Fruit fly (Drosophila melanogaster) whole organism, embryonic: ENCODE measurements around the gene CG31431.
A peak's percentile ranks its signal among the peaks of the same experiment; 100 is the strongest.

Source experiments
- CG10147 ChIP-seq: fragments of 200-800 bp; sonication (Bioruptor generic); optimal IDR thresholded peaks from 2 replicates; lab custom pipeline; 2019; ENCODE audit warnings: missing biosample characterization, mild to moderate bottlenecking, missing genetic modification characterization, moderate library complexity
- CG10321 ChIP-seq: fragments of 200-800 bp; sonication (Bioruptor generic); IDR thresholded peaks from 2 replicates; pipeline ENCODE4 v1.3.6; 2022; ENCODE audit warnings: missing biosample characterization, missing genetic modification characterization
- CG10462 ChIP-seq: fragments of 200-800 bp; sonication (Bioruptor generic); optimal IDR thresholded peaks from 2 replicates; lab custom pipeline; 2016; ENCODE audit warnings: missing biosample characterization, missing genetic modification characterization
- CG12236 ChIP-seq: fragments of 200-800 bp; sonication (Bioruptor generic); optimal IDR thresholded peaks from 2 replicates; lab custom pipeline; 2016; ENCODE audit warnings: missing biosample characterization, missing genetic modification characterization
- CG14860 ChIP-seq: fragments of 200-800 bp; sonication (Bioruptor generic); IDR thresholded peaks from 3 replicates; pipeline ENCODE4 v1.3.6; 2022; ENCODE audit warnings: missing biosample characterization, missing genetic modification characterization; ENCODE audit not compliant: partially characterized antibody
- CG15601 ChIP-seq: fragments of 200-800 bp; sonication (Bioruptor generic); optimal IDR thresholded peaks from 3 replicates; lab custom pipeline; 2019; ENCODE audit warnings: missing biosample characterization, mild to moderate bottlenecking, missing genetic modification characterization, moderate library complexity
- CG15696 ChIP-seq: fragments of 200-800 bp; sonication (Bioruptor generic); optimal IDR thresholded peaks from 2 replicates; lab custom pipeline; 2019; ENCODE audit warnings: missing biosample characterization, mild to moderate bottlenecking, missing genetic modification characterization, moderate library complexity
- CG16815 ChIP-seq: fragments of 200-800 bp; sonication (Bioruptor generic); optimal IDR thresholded peaks from 3 replicates; lab custom pipeline; 2017; ENCODE audit warnings: missing biosample characterization, mild to moderate bottlenecking, missing genetic modification characterization
- CG17802 ChIP-seq: fragments of 200-800 bp; sonication (Bioruptor generic); optimal IDR thresholded peaks from 2 replicates; lab custom pipeline; 2018; ENCODE audit warnings: missing biosample characterization, mild to moderate bottlenecking, missing genetic modification characterization, moderate library complexity
- CG2875 ChIP-seq: fragments of 200-800 bp; sonication (Bioruptor generic); optimal IDR thresholded peaks from 2 replicates; lab custom pipeline; 2017; ENCODE audit warnings: missing biosample characterization, mild to moderate bottlenecking, missing genetic modification characterization, missing genetic modification reagents
- CG31365 ChIP-seq: fragments of 200-800 bp; sonication (Bioruptor generic); optimal IDR thresholded peaks from 2 replicates; lab custom pipeline; 2018; ENCODE audit warnings: missing biosample characterization, mild to moderate bottlenecking, missing genetic modification characterization
- CG4617 ChIP-seq: fragments of 200-800 bp; sonication (Bioruptor generic); optimal IDR thresholded peaks from 3 replicates; lab custom pipeline; 2016; ENCODE audit warnings: missing biosample characterization, missing genetic modification characterization, borderline replicate concordance
- CG4707 ChIP-seq: fragments of 200-800 bp; sonication (Bioruptor generic); optimal IDR thresholded peaks from 2 replicates; lab custom pipeline; 2018; ENCODE audit warnings: missing biosample characterization, mild to moderate bottlenecking, missing genetic modification characterization, moderate library complexity
- CG4854 ChIP-seq: fragments of 200-800 bp; sonication (Bioruptor generic); optimal IDR thresholded peaks from 2 replicates; lab custom pipeline; 2016; ENCODE audit warnings: missing biosample characterization, missing genetic modification characterization, inconsistent platforms
- CG6854 ChIP-seq: fragments of 200-800 bp; sonication (Bioruptor generic); optimal IDR thresholded peaks from 3 replicates; lab custom pipeline; 2017; ENCODE audit warnings: missing biosample characterization, mild to moderate bottlenecking, missing genetic modification characterization
- CG7372 ChIP-seq: fragments of 200-800 bp; sonication (Bioruptor generic); IDR thresholded peaks from 2 replicates; pipeline ENCODE4 v1.3.6; 2022; ENCODE audit warnings: missing biosample characterization, missing genetic modification characterization
- CrebB ChIP-seq: fragments of 200-800 bp; sonication (Bioruptor generic); optimal IDR thresholded peaks from 3 replicates; lab custom pipeline; 2018; ENCODE audit warnings: missing biosample characterization, mild to moderate bottlenecking, missing genetic modification characterization
- Deaf1 ChIP-seq: fragments of 200-800 bp; optimal IDR thresholded peaks from 3 replicates; lab custom pipeline; 2019; ENCODE audit warnings: missing biosample characterization, mild to moderate bottlenecking, missing genetic modification characterization, moderate library complexity
- Dip2 ChIP-seq: fragments of 200-800 bp; sonication (Bioruptor generic); IDR thresholded peaks from 2 replicates; pipeline ENCODE4 v1.3.6; 2022; ENCODE audit warnings: missing biosample characterization, missing genetic modification characterization
- Drgx ChIP-seq: fragments of 200-800 bp; sonication (Bioruptor generic); IDR thresholded peaks from 2 replicates; pipeline ENCODE4 v1.3.6; 2022; ENCODE audit warnings: missing biosample characterization, missing genetic modification characterization
- E2f2 ChIP-seq: fragments of 200-800 bp; sonication (Bioruptor generic); IDR thresholded peaks from 2 replicates; pipeline ENCODE4 v1.3.6; 2022; ENCODE audit warnings: missing biosample characterization, missing genetic modification characterization
- Kr ChIP-seq: fragments of 200-800 bp; sonication (Bioruptor generic); optimal IDR thresholded peaks from 2 replicates; lab custom pipeline; 2017; ENCODE audit warnings: missing biosample characterization, mild to moderate bottlenecking, missing genetic modification characterization
- Max ChIP-seq: fragments of 200-800 bp; sonication (Bioruptor generic); optimal IDR thresholded peaks from 2 replicates; lab custom pipeline; 2016; ENCODE audit warnings: missing biosample characterization, mild to moderate bottlenecking, missing genetic modification characterization
- Oli ChIP-seq: fragments of 200-800 bp; sonication (Bioruptor generic); optimal IDR thresholded peaks from 2 replicates; lab custom pipeline; 2018; ENCODE audit warnings: missing biosample characterization, mild to moderate bottlenecking, missing genetic modification characterization, moderate library complexity
- PHDP ChIP-seq: fragments of 200-800 bp; sonication (Bioruptor generic); optimal IDR thresholded peaks from 3 replicates; lab custom pipeline; 2018; ENCODE audit warnings: missing biosample characterization, mild to moderate bottlenecking, missing genetic modification characterization, moderate library complexity
- Rx ChIP-seq: fragments of 200-800 bp; sonication (Bioruptor generic); IDR thresholded peaks from 2 replicates; pipeline ENCODE4 v1.3.6; 2022; ENCODE audit warnings: missing biosample characterization, missing genetic modification characterization
- br ChIP-seq: fragments of >200 bp; optimal IDR thresholded peaks from 2 replicates; lab custom pipeline; 2017
- cato ChIP-seq: fragments of 200-800 bp; sonication (Bioruptor generic); optimal IDR thresholded peaks from 2 replicates; lab custom pipeline; 2016; ENCODE audit warnings: missing biosample characterization, missing genetic modification characterization, borderline replicate concordance
- chm ChIP-seq: fragments of 200-800 bp; sonication (Bioruptor generic); IDR thresholded peaks from 2 replicates; pipeline ENCODE4 v1.3.6; 2022; ENCODE audit warnings: missing biosample characterization, missing genetic modification characterization
- corto ChIP-seq: fragments of 200-800 bp; sonication (Bioruptor generic); optimal IDR thresholded peaks from 2 replicates; lab custom pipeline; 2016; ENCODE audit warnings: missing biosample characterization, mild to moderate bottlenecking, missing genetic modification characterization, moderate library complexity
- danr ChIP-seq: fragments of 200-800 bp; sonication (Bioruptor generic); IDR thresholded peaks from 2 replicates; pipeline ENCODE4 v1.3.6; 2022; ENCODE audit warnings: missing biosample characterization, missing genetic modification characterization
- dysf ChIP-seq: fragments of 200-800 bp; sonication (Bioruptor generic); IDR thresholded peaks from 3 replicates; pipeline ENCODE4 v1.3.6; 2022; ENCODE audit warnings: missing biosample characterization, missing genetic modification characterization
- gce ChIP-seq: fragments of 200-800 bp; sonication (Bioruptor generic); IDR thresholded peaks from 3 replicates; pipeline ENCODE4 v1.3.6; 2022; ENCODE audit warnings: missing biosample characterization, missing genetic modification characterization
- gem ChIP-seq: fragments of 200-800 bp; sonication (Bioruptor generic); optimal IDR thresholded peaks from 2 replicates; lab custom pipeline; 2019; ENCODE audit warnings: missing biosample characterization, mild to moderate bottlenecking, missing genetic modification characterization, moderate library complexity
- gsb ChIP-seq: fragments of 200-800 bp; sonication (Bioruptor generic); IDR thresholded peaks from 2 replicates; pipeline ENCODE4 v1.3.6; 2022; ENCODE audit warnings: missing biosample characterization, missing genetic modification characterization
- ham ChIP-seq: fragments of 200-800 bp; sonication (Bioruptor generic); IDR thresholded peaks from 2 replicates; pipeline ENCODE4 v1.3.6; 2022; ENCODE audit warnings: missing biosample characterization, missing genetic modification characterization
- ken ChIP-seq: fragments of 200-800 bp; sonication (Bioruptor generic); IDR thresholded peaks from 3 replicates; pipeline ENCODE4 v1.3.6; 2022; ENCODE audit warnings: missing biosample characterization, missing genetic modification characterization
- klu ChIP-seq: fragments of 200-800 bp; sonication (Bioruptor generic); IDR thresholded peaks from 2 replicates; pipeline ENCODE4 v1.3.6; 2022; ENCODE audit warnings: missing biosample characterization, missing genetic modification characterization
- lab ChIP-seq: fragments of 200-800 bp; sonication (Bioruptor generic); optimal IDR thresholded peaks from 3 replicates; lab custom pipeline; 2017; ENCODE audit warnings: missing biosample characterization, missing genetic modification characterization, mild to moderate bottlenecking, moderate library complexity, missing genetic modification reagents
- nau ChIP-seq: fragments of 200-800 bp; sonication (Bioruptor generic); optimal IDR thresholded peaks from 3 replicates; lab custom pipeline; 2017; ENCODE audit warnings: missing biosample characterization, mild to moderate bottlenecking, missing genetic modification characterization, missing genetic modification reagents
- oc ChIP-seq: fragments of 200-800 bp; sonication (Bioruptor generic); optimal IDR thresholded peaks from 2 replicates; lab custom pipeline; 2018; ENCODE audit warnings: missing biosample characterization, mild to moderate bottlenecking, missing genetic modification characterization, moderate library complexity
- prd ChIP-seq, 3 experiments: fragments of >200 bp in 2 of 3; fragments of 200-800 bp in 1 of 3; sonication (Bioruptor generic) in 1 of 3; optimal IDR thresholded peaks in 2 of 3; IDR thresholded peaks in 1 of 3; 2 replicates in 2 of 3; 3 replicates in 1 of 3; pipeline versions ENCODE4 v1.3.6 to Lab custom; 2017 to 2022; ENCODE audit warnings: missing biosample characterization in 1 of 3, missing genetic modification characterization in 1 of 3
- run ChIP-seq: fragments of 200-800 bp; sonication (Bioruptor generic); optimal IDR thresholded peaks from 3 replicates; lab custom pipeline; 2018; ENCODE audit warnings: missing biosample characterization, mild to moderate bottlenecking, missing genetic modification characterization
- schlank ChIP-seq: fragments of 200-800 bp; sonication (Bioruptor generic); optimal IDR thresholded peaks from 2 replicates; lab custom pipeline; 2018; ENCODE audit warnings: missing biosample characterization, mild to moderate bottlenecking, missing genetic modification characterization
- sens-2 ChIP-seq: fragments of 200-800 bp; sonication (Bioruptor generic); IDR thresholded peaks from 2 replicates; pipeline ENCODE4 v1.3.6; 2022; ENCODE audit warnings: missing biosample characterization, missing genetic modification characterization
- sna ChIP-seq: fragments of 200-800 bp; sonication (Bioruptor generic); IDR thresholded peaks from 2 replicates; pipeline ENCODE4 v1.3.6; 2022; ENCODE audit warnings: missing biosample characterization, missing genetic modification characterization; ENCODE audit not compliant: partially characterized antibody
- unc-4 ChIP-seq: fragments of 200-800 bp; sonication (Bioruptor generic); IDR thresholded peaks from 2 replicates; pipeline ENCODE4 v1.3.6; 2022; ENCODE audit warnings: missing biosample characterization, missing genetic modification characterization; ENCODE audit not compliant: partially characterized antibody
- zen2 ChIP-seq: fragments of 200-800 bp; sonication (Bioruptor generic); IDR thresholded peaks from 3 replicates; pipeline ENCODE4 v1.3.6; 2022; ENCODE audit warnings: missing biosample characterization, missing genetic modification characterization; ENCODE audit not compliant: partially characterized antibody

Gene CG31431

dm6 chr3R:21870158-21870971, at the start of gene CG31431 (continued):
- peak; percentile 94 for TF ChIP-seq Max (GFP tag; lab: Kevin White, UChicago)
- TF ChIP-seq E2f2 (GFP tag; lab: Robert Waterston, UW) = peak; percentile 81
- peak; percentile 92 for TF ChIP-seq CG2875
- no peak for TF ChIP-seq br (lab: Kevin White, UChicago)
- TF ChIP-seq CG4707 (GFP tag; lab: Kevin White, UChicago) = peak; percentile 84
- no peak for TF ChIP-seq prd (optimal IDR thresholded peaks at IDR 0.05; lab: Kevin White, UChicago)
- peak; percentile 98 for TF ChIP-seq prd (GFP tag; IDR thresholded peaks at IDR 0.05; lab: Robert Waterston, UW)
- peak; percentile 94 for TF ChIP-seq CG10462
- TF ChIP-seq Dip2 (GFP tag; lab: Robert Waterston, UW) = peak; percentile 70; the same call in 1 of the 2 replicates
- TF ChIP-seq CG6854 = peak; percentile 96
- no peak for TF ChIP-seq zen2
- TF ChIP-seq chm (GFP tag; lab: Robert Waterston, UW) = peak; percentile 96
- TF ChIP-seq CG31365 (tag; lab: Kevin White, UChicago) = peak; percentile 88
- peak; percentile 98 for TF ChIP-seq gem (tag; lab: Kevin White, UChicago)
- peak; percentile 98 for TF ChIP-seq CG7372
- TF ChIP-seq CG10321 = peak; percentile 71
- TF ChIP-seq CrebB = peak; percentile 97
- TF ChIP-seq gsb (GFP tag; lab: Robert Waterston, UW) = peak; percentile 97
- peak; percentile 93 for TF ChIP-seq oc
- TF ChIP-seq cato (GFP tag; lab: Kevin White, UChicago) = peak; percentile 93
- peak; percentile 95 for TF ChIP-seq CG10147
- peak; percentile 96 for TF ChIP-seq Oli
- TF ChIP-seq CG17802 (tag; lab: Kevin White, UChicago) = peak; percentile 79
- peak; percentile 96 for TF ChIP-seq CG4854 (GFP tag; lab: Kevin White, UChicago)
- TF ChIP-seq Drgx (GFP tag; lab: Robert Waterston, UW) = peak; percentile 94
- peak; percentile 43 for TF ChIP-seq Kr (GFP tag; lab: Kevin White, UChicago)
- peak; percentile 99 for TF ChIP-seq lab (GFP tag; lab: Kevin White, UChicago)
- peak; percentile 92 for TF ChIP-seq CG16815 (GFP tag; lab: Kevin White, UChicago)
- peak; percentile 85 for TF ChIP-seq run
- TF ChIP-seq CG15601 (tag; lab: Kevin White, UChicago) = peak; percentile 90
- peak; percentile 95 for TF ChIP-seq gce (GFP tag; lab: Robert Waterston, UW)
- peak; percentile 88 for TF ChIP-seq Deaf1 (tag; lab: Kevin White, UChicago)
- peak; percentile 93 for TF ChIP-seq CG4617 (GFP tag; lab: Kevin White, UChicago)
- TF ChIP-seq schlank = peak; percentile 97
- TF ChIP-seq CG14860 = no peak
- TF ChIP-seq sna (GFP tag; lab: Robert Waterston, UW) = no peak
- TF ChIP-seq PHDP (tag; lab: Kevin White, UChicago) = peak; percentile 98
- peak; percentile 96 for TF ChIP-seq Rx (GFP tag; lab: Robert Waterston, UW)
- TF ChIP-seq ham (GFP tag; lab: Robert Waterston, UW) = peak; percentile 85
- TF ChIP-seq dysf (GFP tag; lab: Robert Waterston, UW) = peak; percentile 98
- peak; percentile 66 for TF ChIP-seq corto (GFP tag; lab: Kevin White, UChicago)
- peak; percentile 95 for TF ChIP-seq ken (GFP tag; lab: Robert Waterston, UW)
- TF ChIP-seq nau = peak; percentile 93
- peak; percentile 93 for TF ChIP-seq CG12236
- peak; percentile 95 for TF ChIP-seq danr (GFP tag; lab: Robert Waterston, UW)
- TF ChIP-seq unc-4 (GFP tag; lab: Robert Waterston, UW) = no peak
- TF ChIP-seq CG15696 (tag; lab: Kevin White, UChicago) = peak; percentile 96
- TF ChIP-seq klu = peak; percentile 95
- peak; percentile 93 for TF ChIP-seq sens-2 (GFP tag; lab: Robert Waterston, UW)
